Worm (Caenorhabditis elegans): Measurements from ENCODE around the gene C11E4.7.

C11E4.7 gene

DNA sequence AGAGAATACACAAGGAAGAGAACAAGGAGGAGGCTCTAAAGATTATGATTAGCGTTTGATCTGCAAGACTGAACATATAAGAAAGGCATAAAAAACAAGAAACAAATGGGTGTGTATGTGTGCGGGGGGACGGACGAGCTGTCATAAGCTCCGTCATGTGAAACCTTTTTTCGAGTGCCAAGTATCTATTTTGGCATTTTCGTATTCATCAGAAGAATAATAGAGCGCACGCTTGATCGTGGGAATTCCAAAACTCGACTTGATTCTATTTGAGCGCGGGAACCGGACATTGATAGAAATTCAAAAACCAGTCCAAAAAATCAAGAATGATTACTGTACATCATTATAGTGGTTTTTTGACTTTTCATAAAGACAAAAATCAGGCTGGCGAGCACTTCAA lies 39.8 kb downstream of the C11E4.7 start:
- TF ChIP-seq dsc-1 (tag; optimal IDR thresholded peaks at IDR 0.05) (peak; percentile 41), nhr-90 (tag; optimal IDR thresholded peaks at IDR 0.05; ENCODE audit: poor library complexity) (no peak), fkh-8 (tag; optimal IDR thresholded peaks at IDR 0.05) (peak; percentile 45)

DNA sequence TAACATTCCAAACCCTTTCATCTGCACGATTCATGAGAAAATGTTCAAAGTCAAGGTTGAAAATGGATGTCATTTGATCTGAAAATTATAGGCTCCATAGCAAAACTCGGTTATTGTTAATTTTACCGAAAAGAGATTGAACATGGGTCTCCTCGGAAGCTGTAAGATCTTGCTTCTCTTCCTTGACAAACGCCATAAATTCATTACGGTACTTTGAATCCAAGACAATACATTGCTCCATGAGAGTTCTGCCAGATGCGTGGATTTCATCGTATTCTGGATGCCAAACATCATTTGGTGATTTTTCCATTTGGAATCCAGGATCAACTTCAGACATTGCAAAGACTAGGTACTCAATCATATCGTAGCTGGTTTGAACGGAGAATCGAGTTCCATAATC lies 48.9 kb downstream of the C11E4.7 start:
- TF ChIP-seq nhr-77 (tag; optimal IDR thresholded peaks at IDR 0.05) = no peak
- no peak for TF ChIP-seq mef-2 (tag; optimal IDR thresholded peaks at IDR 0.05)
- no peak for TF ChIP-seq dpl-1 (GFP tag; optimal IDR thresholded peaks at IDR 0.05)
- TF ChIP-seq ceh-90 (tag; optimal IDR thresholded peaks at IDR 0.05) = no peak
- TF ChIP-seq ceh-63 (GFP tag; optimal IDR thresholded peaks at IDR 0.05) = no peak
- no peak for TF ChIP-seq elt-2 (tag; optimal IDR thresholded peaks at IDR 0.05)
- no peak for TF ChIP-seq irx-1 (tag; optimal IDR thresholded peaks at IDR 0.05)
- TF ChIP-seq tbx-2 (tag; optimal IDR thresholded peaks at IDR 0.05) = no peak
- no peak for TF ChIP-seq efl-1 (optimal IDR thresholded peaks at IDR 0.05)
- no peak for TF ChIP-seq efl-1 (GFP tag; optimal IDR thresholded peaks at IDR 0.05 in 1 of 2)
- no peak for TF ChIP-seq snu-23 (GFP tag; optimal IDR thresholded peaks at IDR 0.05)

DNA sequence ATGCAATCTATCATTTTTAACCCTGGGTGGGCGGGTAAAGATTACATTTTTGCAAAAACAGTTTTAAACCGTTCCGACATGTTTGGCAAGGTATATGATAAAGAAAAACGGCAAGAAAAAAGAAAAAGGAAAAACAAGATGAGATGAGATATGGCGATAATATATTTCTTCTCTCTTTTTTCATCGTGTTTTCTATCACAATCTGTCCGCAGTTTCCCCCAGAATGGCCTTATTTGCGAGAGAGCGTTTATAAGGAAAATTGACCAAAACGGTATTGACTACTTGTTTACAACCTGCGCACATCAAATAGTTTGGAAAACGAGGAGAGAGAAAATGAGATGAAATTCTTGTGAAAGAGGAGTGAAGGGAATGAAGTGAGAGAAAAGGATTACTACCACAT lies 50.4 kb downstream of the C11E4.7 start:
- peak; percentile 26 for TF ChIP-seq irx-1 (tag; optimal IDR thresholded peaks at IDR 0.05)
- TF ChIP-seq C16A3.4 (tag; optimal IDR thresholded peaks at IDR 0.05) = peak; percentile 50
- TF ChIP-seq dpl-1 (GFP tag; optimal IDR thresholded peaks at IDR 0.05) = no peak
- peak in 1 of 2 experiments; percentile 8 for TF ChIP-seq efl-1 (optimal IDR thresholded peaks at IDR 0.05)
- TF ChIP-seq efl-1 (GFP tag; optimal IDR thresholded peaks at IDR 0.05 in 1 of 2) = peak in 1 of 2 experiments; percentile 31
- peak in 1 of 2 experiments; percentile 36 for TF ChIP-seq mdl-1 (tag; optimal IDR thresholded peaks at IDR 0.05)
- TF ChIP-seq sox-4 (tag; optimal IDR thresholded peaks at IDR 0.05) = no peak
- peak; percentile 2 for TF ChIP-seq unc-130 (tag; optimal IDR thresholded peaks at IDR 0.05)
- TF ChIP-seq lsy-2 (tag; optimal IDR thresholded peaks at IDR 0.05) = peak in 1 of 2 experiments; percentile 63
- peak; percentile 48 for TF ChIP-seq nhr-90 (tag; optimal IDR thresholded peaks at IDR 0.05; ENCODE audit: poor library complexity)
- TF ChIP-seq xbp-1 (tag; optimal IDR thresholded peaks at IDR 0.05) = peak; percentile 11
- TF ChIP-seq ztf-4 (tag; optimal IDR thresholded peaks at IDR 0.05) = peak; percentile 6
- peak; percentile 57 for TF ChIP-seq mep-1 (tag; optimal IDR thresholded peaks at IDR 0.05)
- no peak for TF ChIP-seq hlh-17 (GFP tag; optimal IDR thresholded peaks at IDR 0.05; ENCODE audit: borderline replicate concordance)
- TF ChIP-seq grh-1 (GFP tag; IDR thresholded peaks at IDR 0.05) = 0 out of 2 replicates have a peak, but pooled peaks have one; percentile 37
- no peak for TF ChIP-seq ztf-11 (tag; optimal IDR thresholded peaks at IDR 0.05)
- TF ChIP-seq blmp-1 (tag; optimal IDR thresholded peaks at IDR 0.05) = peak; percentile 95
- peak; percentile 87 for TF ChIP-seq lin-14 (GFP tag; optimal IDR thresholded peaks at IDR 0.05)
- TF ChIP-seq nhr-19 (GFP tag; conservative IDR thresholded peaks at IDR 0.05) = peak; percentile 21; the same call in 1 of the 2 replicates
- no peak for TF ChIP-seq F16B12.6 (tag; optimal IDR thresholded peaks at IDR 0.05)
- peak in 4 of 6 experiments; percentile 1 to 93 (median 36) for TF ChIP-seq elt-3 (tag; optimal IDR thresholded peaks at IDR 0.05)
- TF ChIP-seq lin-35 (GFP tag; optimal IDR thresholded peaks at IDR 0.05) = peak in 1 of 2 experiments; percentile 38
- TF ChIP-seq vab-15 (tag; optimal IDR thresholded peaks at IDR 0.05) = no peak
- peak; percentile 24 for TF ChIP-seq pag-3 (tag; optimal IDR thresholded peaks at IDR 0.05; ENCODE audit: borderline replicate concordance, insufficient read depth)
- TF ChIP-seq nhr-71 (tag; optimal IDR thresholded peaks at IDR 0.05) = peak; percentile 70
- peak; percentile 4 for TF ChIP-seq swsn-7 (tag; optimal IDR thresholded peaks at IDR 0.05)
- peak; percentile 47 for TF ChIP-seq nhr-237 (tag; optimal IDR thresholded peaks at IDR 0.05)
- TF ChIP-seq nhr-20 (tag; optimal IDR thresholded peaks at IDR 0.05) = peak; percentile 76
- TF ChIP-seq snu-23 (GFP tag; optimal IDR thresholded peaks at IDR 0.05) = peak; percentile 73
- peak; percentile 97 for TF ChIP-seq nhr-85 (tag)
- peak; percentile 19 for TF ChIP-seq nhr-47 (tag; optimal IDR thresholded peaks at IDR 0.05)
